5 fruit fly cellular contexts compared by ENCODE assay signal in the genomic region with DNA sequence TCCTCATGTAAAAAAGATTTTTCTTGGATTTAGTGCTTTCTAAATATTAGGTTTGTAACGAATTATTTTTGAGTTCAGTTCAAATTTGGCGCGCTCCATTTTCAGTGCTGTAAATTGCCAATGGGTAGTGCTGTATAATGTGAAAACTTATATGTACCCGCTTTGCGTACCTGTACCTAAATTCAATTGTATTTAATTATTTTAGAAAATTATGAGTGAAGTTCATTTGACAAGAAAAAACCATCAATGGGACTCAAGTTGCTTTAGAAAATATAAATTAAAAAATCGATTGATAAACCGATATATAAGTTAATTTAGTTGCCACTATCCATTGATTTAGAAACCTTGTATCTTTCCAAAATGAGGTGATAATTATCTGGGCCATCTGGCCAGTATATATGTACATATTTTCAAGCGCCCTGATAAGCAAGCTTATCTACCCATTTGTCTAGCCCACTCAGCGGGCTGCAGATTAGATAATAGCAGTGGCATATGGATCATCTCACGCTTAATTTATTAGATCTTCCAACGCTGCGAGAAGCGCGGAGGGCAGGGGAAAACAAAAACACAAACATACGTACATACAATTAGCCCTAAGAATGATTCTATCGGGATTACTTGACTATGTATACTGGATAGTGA.
A peak's percentile ranks its signal among the peaks of the same experiment; 100 is the strongest.
TF ChIP-seq lines count a peak whose summit lies in the region.

No protein-coding gene starts in this region.

- peak; percentile 3 for TF ChIP-seq CTCF in whole organism, embryonic (GFP tag; optimal IDR thresholded peaks at IDR 0.05; lab: Kevin White, UChicago)

TF ChIP-seq in whole organism, adult, 20 proteins besides CTCF, POLR2A, EP300 and RAD21 (continues in another document):
- TF ChIP-seq CG14711 (tag; optimal IDR thresholded peaks at IDR 0.05; lab: Kevin White, UChicago), result peak; percentile 26
- peak; percentile 29 for TF ChIP-seq toe (GFP tag; optimal IDR thresholded peaks at IDR 0.05; lab: Kevin White, UChicago)
- no peak for TF ChIP-seq CG7045 (GFP tag; optimal IDR thresholded peaks at IDR 0.05; lab: Kevin White, UChicago)
- no peak for TF ChIP-seq CG11617 (GFP tag; optimal IDR thresholded peaks at IDR 0.05; lab: Kevin White, UChicago)
- TF ChIP-seq cnc (optimal IDR thresholded peaks at IDR 0.05; lab: Kevin White, UChicago), result no peak
- TF ChIP-seq Hr96 (GFP tag; optimal IDR thresholded peaks at IDR 0.05; lab: Kevin White, UChicago), result no peak
- TF ChIP-seq cic (GFP tag; optimal IDR thresholded peaks at IDR 0.05; lab: Kevin White, UChicago), result no peak
- peak; percentile 77 for TF ChIP-seq Crg-1 (GFP tag; optimal IDR thresholded peaks at IDR 0.05; lab: Kevin White, UChicago)
- TF ChIP-seq ovo (GFP tag; optimal IDR thresholded peaks at IDR 0.05; lab: Kevin White, UChicago), result peak; percentile 10
- TF ChIP-seq CG1620 (GFP tag; optimal IDR thresholded peaks at IDR 0.05; lab: Kevin White, UChicago), result peak; percentile 58
- TF ChIP-seq CG12768 (GFP tag; optimal IDR thresholded peaks at IDR 0.05; lab: Kevin White, UChicago), result peak; percentile 47
- no peak for TF ChIP-seq Clk (GFP tag; optimal IDR thresholded peaks at IDR 0.05; lab: Kevin White, UChicago)
- TF ChIP-seq Mnt (GFP tag; optimal IDR thresholded peaks at IDR 0.05; lab: Kevin White, UChicago), result peak; percentile 56
- peak; percentile 64 for TF ChIP-seq CG7101 (tag; optimal IDR thresholded peaks at IDR 0.05; lab: Kevin White, UChicago)
- TF ChIP-seq CG33017 (tag; optimal IDR thresholded peaks at IDR 0.05; lab: Kevin White, UChicago), result peak; percentile 55
- TF ChIP-seq kay (GFP tag; lab: Kevin White, UChicago; ENCODE audit: borderline replicate concordance), result peak; percentile 36
- TF ChIP-seq bab1 (GFP tag; optimal IDR thresholded peaks at IDR 0.05; lab: Kevin White, UChicago), result no peak

TF ChIP-seq in whole organism, embryonic, 481 proteins besides CTCF, POLR2A, EP300 and RAD21 (continues in another document):
- TF ChIP-seq CG13775 (GFP tag; optimal IDR thresholded peaks at IDR 0.05; lab: Kevin White, UChicago) (no peak), nerfin-1 (tag; optimal IDR thresholded peaks at IDR 0.05; lab: Kevin White, UChicago) (peak; percentile 20), CG17328 (GFP tag; IDR thresholded peaks at IDR 0.05; lab: Robert Waterston, UW) (no peak), CG43689 (GFP tag; IDR thresholded peaks at IDR 0.05; lab: Robert Waterston, UW) (no peak), CG12104 (GFP tag; optimal IDR thresholded peaks at IDR 0.05; lab: Kevin White, UChicago) (no peak), CG15514 (GFP tag; optimal IDR thresholded peaks at IDR 0.05; lab: Kevin White, UChicago) (peak; percentile 40), sc (optimal IDR thresholded peaks at IDR 0.05; lab: Kevin White, UChicago) (no peak), sc (GFP tag; optimal IDR thresholded peaks at IDR 0.05; lab: Kevin White, UChicago) (no peak), Trl (optimal IDR thresholded peaks at IDR 0.05; lab: Kevin White, UChicago) (no peak), Trl (GFP tag; optimal IDR thresholded peaks at IDR 0.05; lab: Kevin White, UChicago) (peak; percentile 12), ewg (GFP tag; optimal IDR thresholded peaks at IDR 0.05; lab: Kevin White, UChicago) (no peak), CG11504 (tag; optimal IDR thresholded peaks at IDR 0.05; lab: Kevin White, UChicago) (peak; percentile 13), Opbp (GFP tag; IDR thresholded peaks at IDR 0.05; lab: Robert Waterston, UW; ENCODE audit: partially characterized antibody) (peak; percentile 34; the same call in 1 of the 3 replicates), knrl (GFP tag; IDR thresholded peaks at IDR 0.05; lab: Robert Waterston, UW; ENCODE audit: partially characterized antibody) (no peak), CG6654 (GFP tag; optimal IDR thresholded peaks at IDR 0.05; lab: Kevin White, UChicago) (no peak), CG14965 (GFP tag; optimal IDR thresholded peaks at IDR 0.05; lab: Kevin White, UChicago; ENCODE audit: borderline replicate concordance) (no peak), slou (GFP tag; optimal IDR thresholded peaks at IDR 0.05; lab: Kevin White, UChicago) (no peak)

TF ChIP-seq in whole organism, prepupa, 60 proteins besides CTCF, POLR2A, EP300 and RAD21 (continues in another document):
- no peak for TF ChIP-seq acj6 (GFP tag; optimal IDR thresholded peaks at IDR 0.05; lab: Kevin White, UChicago)
- TF ChIP-seq CG31627 (GFP tag; optimal IDR thresholded peaks at IDR 0.05; lab: Kevin White, UChicago), result peak; percentile 34
- TF ChIP-seq lz (GFP tag; optimal IDR thresholded peaks at IDR 0.05; lab: Kevin White, UChicago), result peak; percentile 40
- peak; percentile 36 for TF ChIP-seq Sox102F (GFP tag; optimal IDR thresholded peaks at IDR 0.05; lab: Kevin White, UChicago)
- peak; percentile 24 for TF ChIP-seq Eip75B (GFP tag; optimal IDR thresholded peaks at IDR 0.05; lab: Kevin White, UChicago)
- no peak for TF ChIP-seq fd85E (GFP tag; optimal IDR thresholded peaks at IDR 0.05; lab: Kevin White, UChicago)
- TF ChIP-seq Ets96B (tag; optimal IDR thresholded peaks at IDR 0.05; lab: Kevin White, UChicago), result no peak
- TF ChIP-seq CG11902 (GFP tag; optimal IDR thresholded peaks at IDR 0.05; lab: Kevin White, UChicago), result no peak
- TF ChIP-seq CG4318 (GFP tag; optimal IDR thresholded peaks at IDR 0.05; lab: Kevin White, UChicago), result no peak
- TF ChIP-seq CG6163 (GFP tag; IDR thresholded peaks at IDR 0.05; lab: Robert Waterston, UW), result no peak
- no peak for TF ChIP-seq CG32006 (GFP tag; optimal IDR thresholded peaks at IDR 0.05; lab: Kevin White, UChicago)
- peak; percentile 36 for TF ChIP-seq Met (GFP tag; optimal IDR thresholded peaks at IDR 0.05; lab: Kevin White, UChicago)
- peak; percentile 15 for TF ChIP-seq CG3919 (GFP tag; optimal IDR thresholded peaks at IDR 0.05; lab: Kevin White, UChicago)
- peak; percentile 26 for TF ChIP-seq Hr39 (GFP tag; optimal IDR thresholded peaks at IDR 0.05; lab: Kevin White, UChicago)
- no peak for TF ChIP-seq CG11762 (GFP tag; optimal IDR thresholded peaks at IDR 0.05; lab: Kevin White, UChicago; ENCODE audit: insufficient read depth)
- no peak for TF ChIP-seq dsx (GFP tag; optimal IDR thresholded peaks at IDR 0.05; lab: Kevin White, UChicago; ENCODE audit: poor library complexity, severe bottlenecking)
- peak; percentile 11 for TF ChIP-seq cyc (GFP tag; optimal IDR thresholded peaks at IDR 0.05; lab: Kevin White, UChicago)

TF ChIP-seq in whole organism, pupa, 21 proteins besides CTCF, POLR2A, EP300 and RAD21:
- no peak for TF ChIP-seq CG17806 (tag; optimal IDR thresholded peaks at IDR 0.05; lab: Kevin White, UChicago)
- TF ChIP-seq CG4496 (GFP tag; IDR thresholded peaks at IDR 0.05; lab: Robert Waterston, UW), result 0 out of 3 replicates have a peak, but pooled peaks have one; percentile 36

TF ChIP-seq in whole organism, wandering third instar larva, 38 proteins besides CTCF, POLR2A, EP300 and RAD21:
- peak; percentile 31 for TF ChIP-seq HLH106 (tag; optimal IDR thresholded peaks at IDR 0.05; lab: Kevin White, UChicago)
- TF ChIP-seq Myc (optimal IDR thresholded peaks at IDR 0.05; lab: Kevin White, UChicago), result peak; percentile 29
- TF ChIP-seq dsf (GFP tag; optimal IDR thresholded peaks at IDR 0.05; lab: Kevin White, UChicago; ENCODE audit: borderline replicate concordance), result no peak
- peak; percentile 30 for TF ChIP-seq h (GFP tag; optimal IDR thresholded peaks at IDR 0.05; lab: Kevin White, UChicago)
- peak; percentile 24 for TF ChIP-seq sage (GFP tag; optimal IDR thresholded peaks at IDR 0.05; lab: Kevin White, UChicago)
- peak; percentile 84 for TF ChIP-seq Hnf4 (GFP tag; optimal IDR thresholded peaks at IDR 0.05; lab: Kevin White, UChicago)
- TF ChIP-seq Dfd (GFP tag; optimal IDR thresholded peaks at IDR 0.05; lab: Kevin White, UChicago), result no peak
- peak; percentile 25 for TF ChIP-seq sv (GFP tag; optimal IDR thresholded peaks at IDR 0.05; lab: Kevin White, UChicago)
- TF ChIP-seq OdsH (GFP tag; optimal IDR thresholded peaks at IDR 0.05; lab: Kevin White, UChicago), result peak; percentile 34
- peak; percentile 46 for TF ChIP-seq rgr (GFP tag; optimal IDR thresholded peaks at IDR 0.05; lab: Kevin White, UChicago)
- TF ChIP-seq ey (GFP tag; optimal IDR thresholded peaks at IDR 0.05; lab: Kevin White, UChicago), result peak; percentile 43
- TF ChIP-seq fru (GFP tag; optimal IDR thresholded peaks at IDR 0.05; lab: Kevin White, UChicago), result peak; percentile 60
- TF ChIP-seq Jra (GFP tag; optimal IDR thresholded peaks at IDR 0.05; lab: Kevin White, UChicago), result peak; percentile 49
- TF ChIP-seq Hr83 (GFP tag; optimal IDR thresholded peaks at IDR 0.05; lab: Kevin White, UChicago; ENCODE audit: poor library complexity, severe bottlenecking), result peak; percentile 32
- TF ChIP-seq foxo (GFP tag; optimal IDR thresholded peaks at IDR 0.05; lab: Kevin White, UChicago), result peak in 1 of 2 experiments; percentile 39
- peak; percentile 47 for TF ChIP-seq woc (GFP tag; optimal IDR thresholded peaks at IDR 0.05; lab: Kevin White, UChicago)
- TF ChIP-seq jim (GFP tag; optimal IDR thresholded peaks at IDR 0.05; lab: Kevin White, UChicago), result no peak
- TF ChIP-seq Sp1 (GFP tag; optimal IDR thresholded peaks at IDR 0.05; lab: Kevin White, UChicago), result peak; percentile 26
- TF ChIP-seq Rel (GFP tag; optimal IDR thresholded peaks at IDR 0.05; lab: Kevin White, UChicago), result no peak
- no peak for TF ChIP-seq Rel (tag; optimal IDR thresholded peaks at IDR 0.05; lab: Kevin White, UChicago)
- peak; percentile 32 for TF ChIP-seq br (GFP tag; optimal IDR thresholded peaks at IDR 0.05; lab: Kevin White, UChicago)
